Worm (Caenorhabditis elegans) whole organism, midembryonic: ENCODE results near the gene Y38H6A.3.

ENCODE experiments used
- cog-1 ChIP-seq: sonication (generic microtip); optimal IDR thresholded peaks from 2 replicates; lab custom pipeline; 2016; ENCODE audit warnings: missing genetic modification characterization, missing compliant biosample characterization
- flt-1 ChIP-seq: fragments of 200-800 bp; sonication (Bioruptor generic); IDR thresholded peaks from 2 replicates; pipeline ENCODE4 v1.3.6; 2022; ENCODE audit warnings: missing genetic modification characterization, missing compliant biosample characterization
- klf-2 ChIP-seq: fragments of 200-800 bp; sonication (Bioruptor generic); conservative IDR thresholded peaks from 2 replicates; pipeline ENCODE4 v1.3.6; 2022; ENCODE audit warnings: missing genetic modification reagents, missing genetic modification characterization, missing compliant biosample characterization
- tab-1 ChIP-seq: fragments of 200-800 bp; sonication (Bioruptor generic); IDR thresholded peaks from 2 replicates; pipeline ENCODE4 v1.3.6; 2022; ENCODE audit warnings: missing genetic modification characterization, missing compliant biosample characterization

ce11 chrV:20351195-20351594 lies 6.2 kb downstream of the Y38H6A.3 start, which contains the start of gene K02E2.1:
- TF ChIP-seq tab-1 (GFP tag; lab: Robert Waterston, UW) (no peak), klf-2 (GFP tag; lab: Robert Waterston, UW) (no peak), cog-1 (tag; lab: Kevin White, UChicago) (no peak), flt-1 (no peak)
